Worm (Caenorhabditis elegans): ENCODE measurements around the gene F19B6.10.

The F19B6.10 gene

DNA sequence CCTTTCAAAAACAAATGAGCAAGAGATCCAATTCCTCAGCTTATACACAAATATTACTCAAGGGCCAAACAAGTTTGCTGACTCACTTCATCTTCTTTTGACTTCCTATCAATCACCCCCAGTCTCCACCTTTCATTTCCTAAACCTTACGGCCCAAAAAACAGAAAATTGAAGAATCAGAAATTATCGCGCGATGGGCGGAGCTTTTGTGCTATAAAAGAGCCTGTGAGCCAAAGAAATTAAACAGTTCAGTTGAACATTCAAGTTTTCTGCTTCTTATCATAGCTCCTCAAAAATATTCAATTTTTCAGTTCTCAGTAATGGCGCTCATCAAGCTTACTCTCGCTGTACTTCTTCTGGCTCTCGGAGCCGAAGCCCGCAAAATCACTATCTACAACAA, 42.8 kb downstream of the F19B6.10 start, which contains the start of gene thn-1:
TSS of gene thn-1 (plus strand) at position 301 of the 400 bp plus-strand sequence.
- TF ChIP-seq blmp-1 (tag; optimal IDR thresholded peaks at IDR 0.05) (no peak), ces-1 (GFP tag; optimal IDR thresholded peaks at IDR 0.05) (no peak), lin-32 (GFP tag; optimal IDR thresholded peaks at IDR 0.05) (no peak), mep-1 (tag; optimal IDR thresholded peaks at IDR 0.05) (no peak)

- TF ChIP-seq ceh-43 (GFP tag; optimal IDR thresholded peaks at IDR 0.05): no peak
- TF ChIP-seq unc-120 (tag; optimal IDR thresholded peaks at IDR 0.05; ENCODE audit: poor library complexity, severe bottlenecking): no peak
- no peak for TF ChIP-seq bed-3 (GFP tag; optimal IDR thresholded peaks at IDR 0.05)
- no peak for TF ChIP-seq snpc-4 (tag; optimal IDR thresholded peaks at IDR 0.05)
- TF ChIP-seq zip-8 (tag; optimal IDR thresholded peaks at IDR 0.05): no peak
- no peak for TF ChIP-seq nhr-12 (tag; optimal IDR thresholded peaks at IDR 0.05)
- TF ChIP-seq hlh-1 (tag; optimal IDR thresholded peaks at IDR 0.05): no peak
- no peak for TF ChIP-seq mls-2 (tag; optimal IDR thresholded peaks at IDR 0.05)
Measured at ce11 chrIV:12382864-12383263, 45.9 kb downstream of the F19B6.10 start, which contains the start of gene thn-2. thn-2 (plus strand) TSS chrIV:12383170.

- TF ChIP-seq lsy-2 (tag; optimal IDR thresholded peaks at IDR 0.05): no peak
- TF ChIP-seq nhr-237 (tag; optimal IDR thresholded peaks at IDR 0.05): no peak
- no peak for TF ChIP-seq nhr-28 (tag; optimal IDR thresholded peaks at IDR 0.05)
- TF ChIP-seq M03D4.4 (tag; optimal IDR thresholded peaks at IDR 0.05): no peak
- TF ChIP-seq bed-3 (GFP tag; optimal IDR thresholded peaks at IDR 0.05): no peak
- no peak for TF ChIP-seq ceh-83 (GFP tag; optimal IDR thresholded peaks at IDR 0.05)
- TF ChIP-seq hlh-1 (tag; optimal IDR thresholded peaks at IDR 0.05): no peak
- TF ChIP-seq unc-39 (tag; optimal IDR thresholded peaks at IDR 0.05): no peak
- TF ChIP-seq elt-3 (tag; optimal IDR thresholded peaks at IDR 0.05): no peak
- TF ChIP-seq ceh-39 (tag; optimal IDR thresholded peaks at IDR 0.05): no peak
- TF ChIP-seq mab-5 (tag; optimal IDR thresholded peaks at IDR 0.05): no peak
- no peak for TF ChIP-seq mls-2 (tag; optimal IDR thresholded peaks at IDR 0.05)
- no peak for TF ChIP-seq ceh-43 (GFP tag; optimal IDR thresholded peaks at IDR 0.05)
- TF ChIP-seq sptf-1 (tag; optimal IDR thresholded peaks at IDR 0.05): no peak
- no peak for TF ChIP-seq ztf-11 (tag; optimal IDR thresholded peaks at IDR 0.05)
- TF ChIP-seq zip-8 (tag; optimal IDR thresholded peaks at IDR 0.05): no peak
- no peak for TF ChIP-seq lin-13 (tag; optimal IDR thresholded peaks at IDR 0.05)
- no peak for TF ChIP-seq nhr-2 (tag; optimal IDR thresholded peaks at IDR 0.05)
- TF ChIP-seq pha-4 (tag; optimal IDR thresholded peaks at IDR 0.05): no peak
- no peak for TF ChIP-seq snpc-4 (tag; optimal IDR thresholded peaks at IDR 0.05)
Measured at ce11 chrIV:12385061-12385460, 48.1 kb downstream of the F19B6.10 start, which contains the start of gene F28D1.6. F28D1.6 (minus strand) TSS chrIV:12385161.
